Fruit fly (Drosophila melanogaster) whole organism, prepupa: ENCODE measurements around the gene CG13060.

Experiments
- Blimp-1 ChIP-seq: fragments of 200-800 bp; sonication (Bioruptor generic); optimal IDR thresholded peaks from 3 replicates; lab custom pipeline; 2017; ENCODE audit warnings: missing biosample characterization, missing genetic modification characterization, mild to moderate bottlenecking, moderate library complexity, missing genetic modification reagents
- CG10631 ChIP-seq: fragments of 200-800 bp; sonication (Bioruptor generic); optimal IDR thresholded peaks from 2 replicates; lab custom pipeline; 2016; ENCODE audit warnings: missing biosample characterization, missing genetic modification characterization
- CG10669 ChIP-seq: fragments of 200-800 bp; sonication (Bioruptor generic); optimal IDR thresholded peaks from 3 replicates; lab custom pipeline; 2018; ENCODE audit warnings: missing biosample characterization, mild to moderate bottlenecking, missing genetic modification characterization, moderate library complexity
- CG11902 ChIP-seq: fragments of 200-800 bp; sonication (Bioruptor generic); optimal IDR thresholded peaks from 3 replicates; lab custom pipeline; 2016; ENCODE audit warnings: missing biosample characterization, missing genetic modification characterization
- CG15336 ChIP-seq: fragments of 200-800 bp; sonication (Bioruptor generic); IDR thresholded peaks from 2 replicates; pipeline ENCODE4 v1.3.6; 2022; ENCODE audit warnings: missing biosample characterization, missing genetic modification characterization
- CG1621 ChIP-seq: fragments of 200-800 bp; sonication (Bioruptor generic); optimal IDR thresholded peaks from 3 replicates; lab custom pipeline; 2018; ENCODE audit warnings: missing biosample characterization, mild to moderate bottlenecking, missing genetic modification characterization
- CG16779 ChIP-seq: fragments of 200-800 bp; sonication (Bioruptor generic); optimal IDR thresholded peaks from 3 replicates; lab custom pipeline; 2017; ENCODE audit warnings: missing biosample characterization, mild to moderate bottlenecking, missing genetic modification characterization
- CG31627 ChIP-seq: fragments of 200-800 bp; sonication (Bioruptor generic); optimal IDR thresholded peaks from 3 replicates; lab custom pipeline; 2016; ENCODE audit warnings: missing biosample characterization, missing genetic modification characterization
- CG6163 ChIP-seq: fragments of 200-800 bp; sonication (Bioruptor generic); IDR thresholded peaks from 3 replicates; pipeline ENCODE4 v1.3.6; 2022; ENCODE audit warnings: missing biosample characterization, missing genetic modification characterization
- CG6276 ChIP-seq: fragments of 200-800 bp; sonication (Bioruptor generic); optimal IDR thresholded peaks from 2 replicates; lab custom pipeline; 2017; ENCODE audit warnings: missing biosample characterization, mild to moderate bottlenecking, missing genetic modification characterization
- CG6808 ChIP-seq: fragments of 200-800 bp; sonication (Bioruptor generic); optimal IDR thresholded peaks from 3 replicates; lab custom pipeline; 2017; ENCODE audit warnings: missing biosample characterization, missing genetic modification characterization, mild to moderate bottlenecking, moderate library complexity, missing genetic modification reagents
- CG6854 ChIP-seq: fragments of 200-800 bp; sonication (Bioruptor generic); optimal IDR thresholded peaks from 2 replicates; lab custom pipeline; 2017; ENCODE audit warnings: missing biosample characterization, mild to moderate bottlenecking, missing genetic modification characterization
- CG7368 ChIP-seq: fragments of 200-800 bp; sonication (Bioruptor generic); optimal IDR thresholded peaks from 3 replicates; lab custom pipeline; 2016; ENCODE audit warnings: missing biosample characterization, missing genetic modification characterization
- CG8119 ChIP-seq: fragments of 200-800 bp; sonication (Bioruptor generic); IDR thresholded peaks from 3 replicates; pipeline ENCODE4 v1.3.6; 2022; ENCODE audit warnings: missing biosample characterization, missing genetic modification characterization
- CG8632 ChIP-seq: fragments of 200-800 bp; sonication (Bioruptor generic); optimal IDR thresholded peaks from 3 replicates; lab custom pipeline; 2016; ENCODE audit warnings: missing biosample characterization, missing genetic modification characterization
- CG9139 ChIP-seq: fragments of 200-800 bp; sonication (Bioruptor generic); optimal IDR thresholded peaks from 3 replicates; lab custom pipeline; 2017; ENCODE audit warnings: missing biosample characterization, mild to moderate bottlenecking, missing genetic modification characterization
- Eip75B ChIP-seq: fragments of 200-800 bp; sonication (Bioruptor generic); optimal IDR thresholded peaks from 3 replicates; lab custom pipeline; 2016; ENCODE audit warnings: missing biosample characterization, missing genetic modification characterization
- Eip78C ChIP-seq: fragments of 200-800 bp; sonication (Bioruptor generic); peaks from one replicate; lab custom pipeline; 2016; ENCODE audit warnings: missing biosample characterization, missing genetic modification characterization
- Eip93F ChIP-seq: fragments of 200-800 bp; sonication (Bioruptor generic); optimal IDR thresholded peaks from 2 replicates; lab custom pipeline; 2016; ENCODE audit warnings: missing biosample characterization, mild to moderate bottlenecking, missing genetic modification characterization
- Ets21C ChIP-seq: fragments of 200-800 bp; sonication (Bioruptor generic); optimal IDR thresholded peaks from 3 replicates; lab custom pipeline; 2016; ENCODE audit warnings: missing biosample characterization, missing genetic modification characterization
- Ets96B ChIP-seq: fragments of 200-800 bp; optimal IDR thresholded peaks from 2 replicates; lab custom pipeline; 2019; ENCODE audit warnings: missing biosample characterization, mild to moderate bottlenecking, missing genetic modification characterization, moderate library complexity
- Gug ChIP-seq: fragments of 200-800 bp; sonication (Bioruptor generic); IDR thresholded peaks from 2 replicates; pipeline ENCODE4 v1.3.6; 2022; ENCODE audit warnings: missing biosample characterization, missing genetic modification characterization
- Hr4 ChIP-seq: fragments of 200-800 bp; sonication (Bioruptor generic); optimal IDR thresholded peaks from 3 replicates; lab custom pipeline; 2016; ENCODE audit warnings: missing biosample characterization, missing genetic modification characterization
- Lpt ChIP-seq: fragments of 200-800 bp; sonication (Bioruptor generic); optimal IDR thresholded peaks from 3 replicates; lab custom pipeline; 2016; ENCODE audit warnings: missing biosample characterization, missing genetic modification characterization
- OdsH ChIP-seq: fragments of 200-800 bp; sonication (Bioruptor generic); optimal IDR thresholded peaks from 3 replicates; lab custom pipeline; 2016; ENCODE audit warnings: missing biosample characterization, missing genetic modification characterization
- Sox102F ChIP-seq: fragments of 200-800 bp; sonication (Bioruptor generic); optimal IDR thresholded peaks from 2 replicates; lab custom pipeline; 2016; ENCODE audit warnings: missing biosample characterization, mild to moderate bottlenecking, missing genetic modification characterization
- Sox14 ChIP-seq: fragments of 200-800 bp; sonication (Bioruptor generic); optimal IDR thresholded peaks from 3 replicates; lab custom pipeline; 2016; ENCODE audit warnings: missing biosample characterization, missing genetic modification characterization
- Sox15 ChIP-seq: fragments of 200-800 bp; sonication (Bioruptor generic); optimal IDR thresholded peaks from 3 replicates; lab custom pipeline; 2016; ENCODE audit warnings: missing biosample characterization, missing genetic modification characterization
- achi ChIP-seq: fragments of 200-800 bp; sonication (Bioruptor generic); optimal IDR thresholded peaks from 3 replicates; lab custom pipeline; 2016; ENCODE audit warnings: missing biosample characterization, missing genetic modification characterization
- cyc ChIP-seq: fragments of 200-800 bp; sonication (Bioruptor generic); optimal IDR thresholded peaks from 3 replicates; lab custom pipeline; 2016; ENCODE audit warnings: missing biosample characterization, missing genetic modification characterization
- dac ChIP-seq: fragments of 200-800 bp; sonication (Bioruptor generic); optimal IDR thresholded peaks from 2 replicates; lab custom pipeline; 2017; ENCODE audit warnings: missing biosample characterization, mild to moderate bottlenecking, missing genetic modification characterization
- dsx ChIP-seq: fragments of 200-800 bp; optimal IDR thresholded peaks from 3 replicates; lab custom pipeline; 2019; ENCODE audit warnings: missing biosample characterization, mild to moderate bottlenecking, missing genetic modification characterization, moderate library complexity; ENCODE audit not compliant: poor library complexity, severe bottlenecking
- esn ChIP-seq: fragments of 200-800 bp; sonication (Bioruptor generic); optimal IDR thresholded peaks from 2 replicates; lab custom pipeline; 2016; ENCODE audit warnings: missing biosample characterization, mild to moderate bottlenecking, missing genetic modification characterization, moderate library complexity
- fd85E ChIP-seq: fragments of 200-800 bp; sonication (Bioruptor generic); optimal IDR thresholded peaks from 3 replicates; lab custom pipeline; 2016; ENCODE audit warnings: missing biosample characterization, missing genetic modification characterization
- lz ChIP-seq: fragments of 200-800 bp; sonication (Bioruptor generic); optimal IDR thresholded peaks from 3 replicates; lab custom pipeline; 2016; ENCODE audit warnings: missing biosample characterization, missing genetic modification characterization
- net ChIP-seq: fragments of 200-800 bp; sonication (Bioruptor generic); optimal IDR thresholded peaks from 3 replicates; lab custom pipeline; 2016; ENCODE audit warnings: missing biosample characterization, missing genetic modification characterization
- salr ChIP-seq, 2 experiments: fragments of 200-800 bp; sonication (Bioruptor generic); optimal IDR thresholded peaks; 3 replicates each; lab custom pipeline; 2016 to 2018; ENCODE audit warnings: missing biosample characterization in 2 of 2, missing genetic modification characterization in 2 of 2, mild to moderate bottlenecking in 1 of 2
- spab ChIP-seq: fragments of 200-800 bp; sonication (Bioruptor generic); optimal IDR thresholded peaks from 2 replicates; lab custom pipeline; 2017; ENCODE audit warnings: missing biosample characterization, mild to moderate bottlenecking, missing genetic modification characterization, missing genetic modification reagents
- ss ChIP-seq, 2 experiments: fragments of 200-800 bp; sonication (Bioruptor generic); optimal IDR thresholded peaks; 2 replicates in 1 of 2; 3 replicates in 1 of 2; lab custom pipeline; 2017 to 2018; ENCODE audit warnings: mild to moderate bottlenecking in 2 of 2, missing biosample characterization in 2 of 2, missing genetic modification characterization in 2 of 2, moderate library complexity in 1 of 2
- svp ChIP-seq: fragments of 200-800 bp; sonication (Bioruptor generic); peaks from one replicate; lab custom pipeline; 2016; ENCODE audit warnings: missing biosample characterization, missing genetic modification characterization
- topi ChIP-seq: fragments of 200-800 bp; sonication (Bioruptor generic); optimal IDR thresholded peaks from 3 replicates; lab custom pipeline; 2016; ENCODE audit warnings: missing biosample characterization, missing genetic modification characterization
- vri ChIP-seq: fragments of 200-800 bp; sonication (Bioruptor generic); optimal IDR thresholded peaks from 3 replicates; lab custom pipeline; 2016; ENCODE audit warnings: missing biosample characterization, mild to moderate bottlenecking, missing genetic modification characterization

Gene CG13060

DNA sequence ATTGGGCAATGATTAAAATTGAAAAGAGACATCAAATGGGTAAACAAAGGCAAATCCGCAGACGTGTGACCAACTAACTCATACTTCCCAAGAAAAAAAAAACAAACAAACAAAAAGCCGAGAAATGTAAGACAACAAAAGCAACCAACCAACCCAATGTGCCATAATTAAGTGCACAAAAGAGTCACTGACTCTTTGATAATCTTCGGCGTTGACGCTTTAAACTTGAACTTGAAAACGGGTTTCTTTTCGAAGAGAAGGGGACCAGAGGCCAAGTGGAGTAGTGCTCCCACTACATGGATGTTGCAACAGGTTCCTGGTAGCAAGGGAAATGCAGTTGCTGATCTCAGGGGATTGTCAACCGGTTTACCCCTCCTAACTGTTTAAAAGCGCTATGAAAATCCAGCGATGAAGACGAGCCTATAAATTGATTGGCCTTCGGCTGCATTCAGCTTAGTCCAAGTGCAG is 39.6 kb upstream of the CG13060 start, which contains the start of gene CG13064:
TSS of gene CG13064 (plus strand) at position 418 of the 468 bp plus-strand sequence.
- TF ChIP-seq CG9139 (no peak), Blimp-1 (GFP tag; lab: Kevin White, UChicago) (no peak), dsx (peak; percentile 55), CG16779 (tag; lab: Kevin White, UChicago) (no peak), Sox102F (peak; percentile 19), ss (GFP tag; optimal IDR thresholded peaks at IDR 0.05; lab: Kevin White, UChicago) (peak in 1 of 2 experiments; percentile 63), CG31627 (GFP tag; lab: Kevin White, UChicago) (no peak), Lpt (GFP tag; lab: Kevin White, UChicago) (peak; percentile 8), Eip78C (GFP tag; lab: Kevin White, UChicago) (peak; percentile 53), CG6854 (GFP tag; lab: Kevin White, UChicago) (no peak), CG6276 (GFP tag; lab: Kevin White, UChicago) (no peak), OdsH (GFP tag; lab: Kevin White, UChicago) (no peak), CG7368 (GFP tag; lab: Kevin White, UChicago) (no peak), Eip75B (GFP tag; lab: Kevin White, UChicago) (peak; percentile 47)

DNA sequence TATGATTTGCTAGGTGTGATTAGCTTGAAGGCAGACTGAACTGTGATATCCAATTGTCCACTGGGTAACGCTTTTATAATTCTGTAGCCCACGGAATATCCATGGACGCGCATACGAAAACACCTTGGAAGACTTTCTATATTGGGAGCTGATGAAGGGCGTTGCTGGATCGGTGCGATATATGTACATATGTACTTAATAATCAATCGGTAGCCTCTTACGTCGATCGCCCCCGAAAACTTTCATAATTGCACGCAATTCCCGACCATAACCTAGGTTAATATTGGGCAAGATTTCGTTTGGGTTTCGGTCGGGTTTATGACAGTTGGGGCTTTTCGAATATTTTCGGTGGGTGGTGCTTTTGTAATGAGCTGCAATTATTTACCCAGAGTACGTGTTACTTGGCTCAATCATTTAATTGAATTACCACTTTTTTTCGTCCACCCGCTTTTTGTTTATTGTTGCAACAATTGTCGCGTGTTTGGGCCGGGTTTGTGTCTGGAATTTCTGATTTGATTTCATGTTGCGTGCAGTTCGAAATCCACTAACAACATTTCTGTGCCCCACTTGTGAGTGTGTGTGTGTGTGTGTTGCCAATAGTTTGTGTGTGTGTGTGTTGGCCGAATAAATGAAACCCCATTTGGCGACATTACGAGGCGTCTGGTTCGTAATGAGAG is 37.6 kb upstream of the CG13060 start, which contains the start of gene CG13049:
TSS of gene CG13049 (minus strand) at position 51 of the 677 bp plus-strand sequence.
- TF ChIP-seq CG7368 (GFP tag; lab: Kevin White, UChicago) = no peak
- TF ChIP-seq lz (GFP tag; lab: Kevin White, UChicago) = no peak
- no peak for TF ChIP-seq Ets21C (GFP tag; lab: Kevin White, UChicago)
- no peak for TF ChIP-seq cyc
- TF ChIP-seq vri = no peak
- peak in 1 of 2 experiments; percentile 62 for TF ChIP-seq ss (GFP tag; optimal IDR thresholded peaks at IDR 0.05; lab: Kevin White, UChicago)

DNA sequence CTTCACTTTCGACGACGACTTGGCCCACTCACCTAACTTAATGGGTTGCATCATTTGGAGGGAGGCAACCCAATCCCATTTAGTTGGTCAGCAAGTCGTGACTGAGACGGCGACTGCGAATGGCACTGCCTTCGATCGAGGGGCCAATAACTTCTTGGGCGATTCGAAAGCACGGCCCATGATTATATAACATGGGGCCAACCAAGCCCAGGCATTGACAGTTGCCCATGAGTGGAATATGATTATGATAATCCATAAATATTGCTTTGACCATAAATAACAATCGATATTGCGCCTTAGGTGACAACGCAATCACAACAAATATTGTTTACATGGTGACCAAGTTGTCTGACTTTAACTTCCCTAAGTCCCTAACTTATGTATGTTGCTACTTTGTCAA is 35.8 kb upstream of the CG13060 start, which contains the start of gene CG13048:
TSS of gene CG13048 (minus strand) at position 101 of the 400 bp plus-strand sequence.
- no peak for TF ChIP-seq net (GFP tag; lab: Kevin White, UChicago)
- TF ChIP-seq salr (GFP tag; optimal IDR thresholded peaks at IDR 0.05; lab: Kevin White, UChicago) = no peak
- no peak for TF ChIP-seq Ets21C (GFP tag; lab: Kevin White, UChicago)
- no peak for TF ChIP-seq CG11902
- TF ChIP-seq Gug (GFP tag; lab: Robert Waterston, UW) = no peak
- no peak for TF ChIP-seq topi (GFP tag; lab: Kevin White, UChicago)
- TF ChIP-seq CG8119 (GFP tag; lab: Robert Waterston, UW) = no peak
- no peak for TF ChIP-seq dsx
- TF ChIP-seq achi (GFP tag; lab: Kevin White, UChicago) = no peak
- TF ChIP-seq Sox14 (GFP tag; lab: Kevin White, UChicago) = no peak
- no peak for TF ChIP-seq Eip93F (GFP tag; lab: Kevin White, UChicago)

DNA sequence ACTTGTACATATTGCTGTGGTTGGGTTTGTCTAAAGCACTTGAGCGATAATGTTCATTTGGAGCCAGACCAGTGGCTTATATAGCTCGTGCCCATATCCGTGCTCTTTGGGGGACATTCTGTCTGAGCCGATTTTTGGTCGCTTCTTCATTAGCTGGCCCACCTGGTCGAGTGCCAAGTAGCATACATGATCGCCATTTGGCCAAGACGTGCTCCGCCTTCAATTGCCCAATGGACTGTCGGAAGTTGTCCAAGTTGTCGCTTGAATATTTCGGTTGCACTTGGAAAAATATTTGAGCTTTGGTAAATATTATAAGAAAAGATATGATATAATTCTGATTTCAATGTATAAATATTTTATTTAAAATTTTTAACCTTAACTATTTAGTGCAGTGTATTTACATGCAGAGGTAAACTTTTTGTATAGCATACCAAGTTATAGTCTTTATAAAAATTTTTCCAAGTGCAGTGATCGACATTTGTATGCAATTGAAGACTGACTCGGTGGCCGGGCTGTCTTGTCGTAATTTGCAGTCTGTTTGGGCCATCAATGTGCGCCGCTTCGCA is 34.2 kb upstream of the CG13060 start, which contains the start of gene CG13047:
TSS of gene CG13047 (minus strand) at position 51 of the 566 bp plus-strand sequence.
- TF ChIP-seq Sox14 (GFP tag; lab: Kevin White, UChicago) = no peak
- TF ChIP-seq Eip93F (GFP tag; lab: Kevin White, UChicago) = no peak
- TF ChIP-seq CG6163 (GFP tag; lab: Robert Waterston, UW) = no peak
- peak; percentile 13 for TF ChIP-seq CG6808 (GFP tag; lab: Kevin White, UChicago)
- no peak for TF ChIP-seq esn (GFP tag; lab: Kevin White, UChicago)
- TF ChIP-seq CG8632 = no peak
- TF ChIP-seq CG10669 (GFP tag; lab: Kevin White, UChicago) = peak; percentile 26
- TF ChIP-seq Hr4 (GFP tag; lab: Kevin White, UChicago) = no peak
- TF ChIP-seq CG1621 (tag; lab: Kevin White, UChicago) = no peak
- no peak for TF ChIP-seq OdsH (GFP tag; lab: Kevin White, UChicago)
- TF ChIP-seq salr (GFP tag; optimal IDR thresholded peaks at IDR 0.05; lab: Kevin White, UChicago) = no peak
- no peak for TF ChIP-seq net (GFP tag; lab: Kevin White, UChicago)
- peak; percentile 37 for TF ChIP-seq Ets96B
- 0 out of 2 replicates have a peak, but pooled peaks have one; percentile 26 for TF ChIP-seq CG15336 (GFP tag; lab: Robert Waterston, UW)
- no peak for TF ChIP-seq cyc
- TF ChIP-seq CG6854 (GFP tag; lab: Kevin White, UChicago) = no peak
- no peak for TF ChIP-seq CG6276 (GFP tag; lab: Kevin White, UChicago)
- no peak for TF ChIP-seq Sox15 (GFP tag; lab: Kevin White, UChicago)
- TF ChIP-seq svp (GFP tag; lab: Kevin White, UChicago) = no peak
- TF ChIP-seq dac (GFP tag; lab: Kevin White, UChicago) = no peak
- no peak for TF ChIP-seq fd85E (GFP tag; lab: Kevin White, UChicago)
- TF ChIP-seq CG10631 (GFP tag; lab: Kevin White, UChicago) = peak; percentile 10
- TF ChIP-seq CG11902 = no peak
- TF ChIP-seq spab (GFP tag; lab: Kevin White, UChicago) = no peak
